Worm (Caenorhabditis elegans): ENCODE measurements around the gene clec-22.
A peak's percentile ranks its signal among the peaks of the same experiment; 100 is the strongest.

clec-22 gene

ce11 chrV:16857977-16858479, at the start of gene clec-22, which contains the start of gene clec-31:
Gene clec-22, plus strand, starts transcription at chrV:16858429.
Gene clec-31, minus strand, starts transcription at chrV:16858077.
- TF ChIP-seq fkh-2 (tag; optimal IDR thresholded peaks at IDR 0.05) = no peak
- no peak for TF ChIP-seq zag-1 (tag; optimal IDR thresholded peaks at IDR 0.05)
- no peak for TF ChIP-seq unc-39 (tag; optimal IDR thresholded peaks at IDR 0.05)
- no peak for TF ChIP-seq nhr-25 (tag; optimal IDR thresholded peaks at IDR 0.05)
- TF ChIP-seq nhr-237 (tag; optimal IDR thresholded peaks at IDR 0.05) = no peak
- TF ChIP-seq ZK546.5 (tag; optimal IDR thresholded peaks at IDR 0.05) = no peak
- no peak for TF ChIP-seq lin-39 (tag; optimal IDR thresholded peaks at IDR 0.05)
- no peak for TF ChIP-seq nhr-77 (tag; optimal IDR thresholded peaks at IDR 0.05)
- no peak for TF ChIP-seq eor-1 (tag; optimal IDR thresholded peaks at IDR 0.05)
- no peak for TF ChIP-seq unc-62 (GFP tag; optimal IDR thresholded peaks at IDR 0.05)
- no peak for TF ChIP-seq tbx-2 (tag; optimal IDR thresholded peaks at IDR 0.05)
- TF ChIP-seq aly-2 (tag; optimal IDR thresholded peaks at IDR 0.05) = no peak
- TF ChIP-seq pha-4 (tag; optimal IDR thresholded peaks at IDR 0.05) = no peak
- no peak for TF ChIP-seq mdl-1 (tag; optimal IDR thresholded peaks at IDR 0.05)
- no peak for TF ChIP-seq lin-15B (tag; optimal IDR thresholded peaks at IDR 0.05)
- TF ChIP-seq R02D3.7 (tag; optimal IDR thresholded peaks at IDR 0.05) = no peak
- TF ChIP-seq nfya-1 (tag; optimal IDR thresholded peaks at IDR 0.05; ENCODE audit: insufficient read depth) = no peak

- TF ChIP-seq lin-15B (tag; optimal IDR thresholded peaks at IDR 0.05) = no peak
- peak; percentile 91 for TF ChIP-seq nfya-1 (tag; optimal IDR thresholded peaks at IDR 0.05; ENCODE audit: insufficient read depth)
Measured at ce11 chrV:16811841-16812240, 46.4 kb upstream of the clec-22 start.

- peak; percentile 99 for TF ChIP-seq nfya-1 (tag; optimal IDR thresholded peaks at IDR 0.05; ENCODE audit: insufficient read depth)
- no peak for TF ChIP-seq skn-1 (tag; optimal IDR thresholded peaks at IDR 0.05)
Measured at ce11 chrV:16812371-16812770, 45.9 kb upstream of the clec-22 start.

- TF ChIP-seq zag-1 (tag; optimal IDR thresholded peaks at IDR 0.05) (no peak), ZK546.5 (tag; optimal IDR thresholded peaks at IDR 0.05) (no peak), fkh-2 (tag; optimal IDR thresholded peaks at IDR 0.05) (no peak), unc-62 (GFP tag; optimal IDR thresholded peaks at IDR 0.05) (peak; percentile 43), aly-2 (tag; optimal IDR thresholded peaks at IDR 0.05) (no peak), nfya-1 (tag; optimal IDR thresholded peaks at IDR 0.05; ENCODE audit: insufficient read depth) (peak; percentile 21), ceh-28 (tag; optimal IDR thresholded peaks at IDR 0.05) (no peak), elt-2 (tag; optimal IDR thresholded peaks at IDR 0.05) (peak; percentile 36)
Measured at ce11 chrV:16814541-16815207, 43.6 kb upstream of the clec-22 start.

- no peak for TF ChIP-seq nhr-237 (tag; optimal IDR thresholded peaks at IDR 0.05)
- TF ChIP-seq fos-1 (tag; optimal IDR thresholded peaks at IDR 0.05) = no peak
Measured at ce11 chrV:16815261-16815660, 43.0 kb upstream of the clec-22 start, which contains the start of gene T20B3.1. Gene T20B3.1, plus strand, starts transcription at chrV:16815561.

- TF ChIP-seq jun-1 (tag; optimal IDR thresholded peaks at IDR 0.05) (no peak), nhr-23 (tag; optimal IDR thresholded peaks at IDR 0.05) (no peak), fos-1 (tag; optimal IDR thresholded peaks at IDR 0.05) (no peak), pqm-1 (tag; optimal IDR thresholded peaks at IDR 0.05) (peak; percentile 80), ztf-4 (tag; optimal IDR thresholded peaks at IDR 0.05) (no peak), elt-2 (tag; optimal IDR thresholded peaks at IDR 0.05) (peak; percentile 88)
Measured at ce11 chrV:16816707-16817106, 41.5 kb upstream of the clec-22 start.

- TF ChIP-seq sea-2 (GFP tag; optimal IDR thresholded peaks at IDR 0.05) (no peak), elt-1 (tag; optimal IDR thresholded peaks at IDR 0.05) (peak; percentile 1), ztf-4 (tag; optimal IDR thresholded peaks at IDR 0.05) (no peak), nfya-1 (tag; optimal IDR thresholded peaks at IDR 0.05; ENCODE audit: insufficient read depth) (no peak), lin-39 (tag; optimal IDR thresholded peaks at IDR 0.05) (peak; percentile 65)
Measured at ce11 chrV:16821270-16821737, 36.9 kb upstream of the clec-22 start, which contains the start of gene T20B3.14. Gene T20B3.14, minus strand, starts transcription at chrV:16821320.
